Worm (Caenorhabditis elegans) whole organism, early embryonic: Measurements from ENCODE around the gene R151.10.

Source experiments
- B0310.2 ChIP-seq: sonication (generic microtip); optimal IDR thresholded peaks from 2 replicates; lab custom pipeline; 2016; ENCODE audit warnings: mild to moderate bottlenecking, missing genetic modification characterization, missing compliant biosample characterization
- F13C5.2 ChIP-seq: sonication (generic microtip); optimal IDR thresholded peaks from 2 replicates; lab custom pipeline; 2017; ENCODE audit warnings: mild to moderate bottlenecking, missing genetic modification characterization, inconsistent platforms, missing compliant biosample characterization
- aly-1 ChIP-seq: sonication (generic microtip); optimal IDR thresholded peaks from 2 replicates; lab custom pipeline; 2016; ENCODE audit warnings: missing genetic modification characterization, missing compliant biosample characterization
- ama-1 ChIP-seq: fragments of 150-350 bp; optimal IDR thresholded peaks from 2 replicates; lab custom pipeline; 2014
- ceh-13 ChIP-seq: fragments of 200-800 bp; sonication (Bioruptor generic); optimal IDR thresholded peaks from 2 replicates; lab custom pipeline; 2018; ENCODE audit warnings: mild to moderate bottlenecking, missing genetic modification characterization, missing compliant biosample characterization
- ceh-36 ChIP-seq: sonication (generic microtip); optimal IDR thresholded peaks from 2 replicates; lab custom pipeline; 2016; ENCODE audit warnings: missing genetic modification characterization, inconsistent platforms, missing compliant biosample characterization
- ets-7 ChIP-seq: sonication (generic microtip); optimal IDR thresholded peaks from 2 replicates; lab custom pipeline; 2016; ENCODE audit warnings: missing genotype, missing genetic modification characterization, missing compliant biosample characterization
- flt-1 ChIP-seq: fragments of 200-800 bp; sonication (Bioruptor generic); IDR thresholded peaks from 2 replicates; pipeline ENCODE4 v1.3.6; 2022; ENCODE audit warnings: missing genetic modification characterization, missing compliant biosample characterization
- hmbx-1 ChIP-seq: sonication (generic microtip); optimal IDR thresholded peaks from 2 replicates; lab custom pipeline; 2016; ENCODE audit warnings: mild to moderate bottlenecking, missing genetic modification characterization, missing compliant biosample characterization
- hmg-4 ChIP-seq: fragments of 200-800 bp; sonication (Bioruptor generic); optimal IDR thresholded peaks from 2 replicates; lab custom pipeline; 2018; ENCODE audit warnings: mild to moderate bottlenecking, missing genetic modification characterization, missing compliant biosample characterization
- hnd-1 ChIP-seq: sonication (generic microtip); optimal IDR thresholded peaks from 2 replicates; lab custom pipeline; 2016; ENCODE audit warnings: missing genetic modification characterization, missing compliant biosample characterization
- pes-1 ChIP-seq: fragments of 200-800 bp; sonication (Bioruptor generic); IDR thresholded peaks from 2 replicates; pipeline ENCODE4 v1.3.6; 2022; ENCODE audit warnings: missing genetic modification reagents, missing genetic modification characterization, missing compliant biosample characterization
- scrt-1 ChIP-seq: fragments of 200-800 bp; sonication (Bioruptor generic); IDR thresholded peaks from 2 replicates; pipeline ENCODE4 v1.3.6; 2022; ENCODE audit warnings: missing genetic modification characterization, missing compliant biosample characterization
- sea-1 ChIP-seq: fragments of 200-800 bp; sonication (Bioruptor generic); conservative IDR thresholded peaks from 2 replicates; pipeline ENCODE4 v1.3.6; 2022; ENCODE audit warnings: missing genetic modification characterization, missing compliant biosample characterization
- tbx-11 ChIP-seq: fragments of 200-800 bp; sonication (Bioruptor generic); IDR thresholded peaks from 2 replicates; pipeline ENCODE4 v1.3.6; 2022; ENCODE audit warnings: missing genetic modification characterization, missing compliant biosample characterization
- tbx-37 ChIP-seq: fragments of 200-800 bp; sonication (Bioruptor generic); conservative IDR thresholded peaks from 2 replicates; pipeline ENCODE4 v1.3.6; 2022; ENCODE audit warnings: missing genetic modification reagents, missing genetic modification characterization, missing compliant biosample characterization
- tra-4 ChIP-seq: sonication (generic microtip); optimal IDR thresholded peaks from 2 replicates; lab custom pipeline; 2017; ENCODE audit warnings: missing genetic modification characterization, missing compliant biosample characterization

R151.10 gene

DNA sequence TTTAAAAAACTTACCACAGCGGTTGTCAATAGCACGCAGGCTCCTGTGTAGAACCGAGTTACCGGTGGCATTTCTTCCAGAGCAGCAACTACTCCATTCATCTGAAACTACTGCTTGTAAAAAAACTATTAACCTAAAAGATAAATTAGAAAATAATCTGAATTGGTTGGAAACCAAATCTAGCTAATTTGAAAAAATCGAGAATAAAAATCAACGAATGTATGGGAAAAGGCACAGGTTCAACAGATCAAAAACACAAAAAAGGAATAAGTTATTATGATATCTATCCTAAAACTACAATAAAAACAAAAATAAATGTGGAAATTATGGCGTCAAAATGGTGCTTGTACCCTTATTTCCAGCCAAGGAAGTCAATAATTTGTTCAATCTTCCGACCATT lies 7.7 kb downstream of the R151.10 start, which contains the start of gene der-2:
der-2 (minus strand) TSS at position 101 of the 400 bp plus-strand sequence.
- TF ChIP-seq tbx-11 (GFP tag; lab: Robert Waterston, UW) (no peak), tra-4 (no peak)

DNA sequence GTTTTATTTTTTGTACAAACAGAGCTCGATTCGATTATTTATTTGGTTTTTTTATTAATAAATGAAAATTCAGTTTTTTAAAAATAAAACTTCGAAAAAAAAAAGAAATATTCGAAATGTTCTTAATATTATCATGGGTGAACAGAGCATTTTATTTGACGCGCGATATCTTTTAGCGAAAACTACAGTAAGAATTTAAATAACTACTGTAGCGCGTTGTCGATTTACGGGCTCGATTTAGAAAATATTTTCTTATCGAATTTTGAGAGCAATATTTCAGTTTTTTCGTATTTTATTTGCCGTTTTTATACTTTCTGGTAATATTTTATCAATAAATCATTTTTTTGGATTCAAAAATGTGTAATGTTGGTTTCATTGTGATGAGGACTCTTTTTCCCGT lies 9.6 kb downstream of the R151.10 start:
- TF ChIP-seq scrt-1 (GFP tag; lab: Robert Waterston, UW) = no peak

DNA sequence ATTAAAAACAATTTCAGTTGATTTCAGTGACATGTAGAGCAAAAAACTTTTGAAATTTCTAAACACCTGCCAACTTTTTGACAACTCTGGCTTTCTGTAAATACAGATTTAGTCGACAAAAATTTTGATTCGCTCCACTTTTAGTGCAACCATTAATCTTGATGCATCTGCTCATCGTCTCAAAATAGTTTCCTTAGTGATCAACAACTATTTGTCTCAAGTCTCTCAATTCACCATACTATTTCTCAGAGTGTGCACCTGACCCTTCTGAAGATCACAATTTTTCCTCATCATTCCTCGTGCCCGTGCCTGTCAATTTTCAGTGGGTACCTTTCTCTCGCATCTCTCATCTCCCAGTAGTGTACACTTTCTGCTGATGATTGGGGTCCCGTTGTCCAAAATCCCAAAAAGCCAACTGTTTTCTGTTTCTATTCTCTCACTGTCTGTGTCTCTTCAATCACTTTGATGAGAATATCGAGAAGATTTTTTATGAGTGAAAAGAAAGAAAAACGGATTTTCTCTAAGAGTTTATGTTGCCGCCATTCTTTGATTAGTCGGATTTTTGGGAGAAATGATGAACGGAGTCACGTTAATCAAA lies 13.7 kb downstream of the R151.10 start:
- TF ChIP-seq hmg-4 (GFP tag; lab: Kevin White, UChicago) = no peak

DNA sequence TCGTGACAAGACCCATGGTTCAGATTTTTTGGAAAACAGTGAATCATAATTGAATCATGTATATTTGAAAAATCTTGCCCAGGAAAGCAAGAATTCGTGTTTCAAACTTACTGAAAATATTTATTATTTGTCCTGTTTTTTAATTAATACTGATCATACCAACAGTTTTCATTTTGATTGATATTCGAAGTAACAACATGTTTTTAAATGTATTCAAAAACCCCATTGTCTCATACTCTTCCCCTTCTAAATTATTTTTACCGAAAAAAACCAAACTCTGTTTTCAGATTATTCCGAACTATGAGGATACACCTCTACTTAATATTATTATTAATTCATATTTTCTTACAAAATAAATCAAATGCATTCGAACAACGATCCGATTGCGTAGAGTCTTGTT lies 14.5 kb downstream of the R151.10 start, which contains the start of gene R151.1:
R151.1 (plus strand) TSS at position 301 of the 400 bp plus-strand sequence.
- no peak for TF ChIP-seq tra-4
- TF ChIP-seq hmg-4 (GFP tag; lab: Kevin White, UChicago) = no peak
- no peak for TF ChIP-seq F13C5.2 (tag; lab: Kevin White, UChicago)
- TF ChIP-seq flt-1 = no peak
- TF ChIP-seq tbx-37 (GFP tag; lab: Robert Waterston, UW) = no peak
- no peak for TF ChIP-seq scrt-1 (GFP tag; lab: Robert Waterston, UW)
- no peak for TF ChIP-seq sea-1 (GFP tag; lab: Robert Waterston, UW)
- TF ChIP-seq ceh-13 (GFP tag; lab: Kevin White, UChicago) = no peak
- no peak for TF ChIP-seq tbx-11 (GFP tag; lab: Robert Waterston, UW)
- no peak for TF ChIP-seq ceh-36 (tag; lab: Kevin White, UChicago)
- no peak for TF ChIP-seq hmbx-1 (tag; lab: Kevin White, UChicago)

DNA sequence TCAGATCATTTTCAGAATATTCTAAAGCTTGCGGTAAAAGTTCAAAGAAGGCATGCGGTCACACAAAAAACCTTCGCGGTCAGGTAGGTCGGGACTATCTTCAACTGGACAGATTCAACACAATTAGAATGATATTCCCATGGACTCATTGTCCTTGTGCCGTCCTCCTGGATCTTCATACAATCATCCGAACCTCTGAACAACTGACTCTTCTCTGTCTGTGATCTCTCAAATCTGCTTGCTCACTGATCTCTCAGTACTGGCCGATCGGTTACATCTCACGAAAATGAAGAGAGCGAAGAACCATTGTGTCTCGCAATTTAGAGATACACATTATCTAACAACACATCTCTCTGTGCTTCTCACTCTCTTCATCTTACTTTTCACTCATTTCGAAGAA lies 15.2 kb downstream of the R151.10 start:
- TF ChIP-seq ceh-36 (tag; lab: Kevin White, UChicago) = no peak
- TF ChIP-seq tra-4 = no peak
- no peak for TF ChIP-seq hnd-1 (tag; lab: Kevin White, UChicago)
- no peak for TF ChIP-seq pes-1 (GFP tag; lab: Robert Waterston, UW)
- TF ChIP-seq aly-1 = no peak
- TF ChIP-seq B0310.2 (tag; lab: Kevin White, UChicago) = no peak
- no peak for TF ChIP-seq flt-1
- TF ChIP-seq tbx-37 (GFP tag; lab: Robert Waterston, UW) = no peak
- TF ChIP-seq ceh-13 (GFP tag; lab: Kevin White, UChicago) = no peak

DNA sequence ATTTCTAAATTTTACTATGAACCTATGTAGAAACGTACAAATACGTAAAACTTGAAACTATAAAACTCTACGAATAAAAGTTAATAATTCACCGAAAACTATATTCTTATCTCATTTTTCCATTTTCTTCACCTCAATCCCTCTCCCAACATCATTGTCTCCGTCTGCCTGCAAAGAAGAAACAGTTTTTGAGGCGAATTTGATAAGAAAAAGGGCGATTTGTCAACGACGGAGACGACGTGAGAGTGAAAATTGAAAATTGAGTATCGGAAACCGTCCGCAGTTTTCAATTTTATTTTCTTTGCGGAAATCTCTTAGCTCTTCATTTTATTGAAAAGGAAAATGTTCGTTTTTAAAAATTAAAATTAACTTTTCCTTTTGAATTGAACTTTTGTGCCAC lies 18.7 kb downstream of the R151.10 start:
- TF ChIP-seq pes-1 (GFP tag; lab: Robert Waterston, UW) = no peak
- TF ChIP-seq scrt-1 (GFP tag; lab: Robert Waterston, UW) = no peak
- no peak for TF ChIP-seq aly-1
- TF ChIP-seq hmbx-1 (tag; lab: Kevin White, UChicago) = no peak
- TF ChIP-seq flt-1 = no peak
- TF ChIP-seq ama-1 (lab: Kevin White, UChicago) = no peak
- TF ChIP-seq sea-1 (GFP tag; lab: Robert Waterston, UW) = no peak
- TF ChIP-seq F13C5.2 (tag; lab: Kevin White, UChicago) = no peak
- TF ChIP-seq ets-7 = no peak

DNA sequence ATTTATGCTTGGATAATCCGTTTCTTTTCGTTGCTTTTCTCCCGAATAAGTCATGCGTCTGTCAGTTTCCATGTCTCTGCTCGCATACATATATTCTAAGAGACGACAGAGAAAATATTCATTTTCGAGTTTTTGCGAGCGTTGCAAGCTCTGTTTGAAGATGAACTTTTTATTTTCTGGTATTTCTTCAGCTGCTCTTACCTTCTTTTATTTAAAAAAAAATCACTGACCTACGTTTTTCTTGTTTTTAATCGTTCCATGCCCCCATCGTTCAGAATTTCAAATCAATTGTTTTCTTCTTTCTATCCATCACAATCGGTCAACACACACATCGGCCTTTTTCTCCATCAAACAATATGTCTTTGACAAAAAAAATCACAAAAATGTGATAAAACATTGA lies 20.3 kb downstream of the R151.10 start:
- TF ChIP-seq flt-1 (no peak), ama-1 (lab: Kevin White, UChicago) (no peak), hmbx-1 (tag; lab: Kevin White, UChicago) (no peak), tra-4 (no peak), hmg-4 (GFP tag; lab: Kevin White, UChicago) (no peak), ets-7 (no peak), tbx-11 (GFP tag; lab: Robert Waterston, UW) (no peak), scrt-1 (GFP tag; lab: Robert Waterston, UW) (no peak), ceh-36 (tag; lab: Kevin White, UChicago) (no peak), tbx-37 (GFP tag; lab: Robert Waterston, UW) (no peak), aly-1 (no peak), hnd-1 (tag; lab: Kevin White, UChicago) (no peak)

DNA sequence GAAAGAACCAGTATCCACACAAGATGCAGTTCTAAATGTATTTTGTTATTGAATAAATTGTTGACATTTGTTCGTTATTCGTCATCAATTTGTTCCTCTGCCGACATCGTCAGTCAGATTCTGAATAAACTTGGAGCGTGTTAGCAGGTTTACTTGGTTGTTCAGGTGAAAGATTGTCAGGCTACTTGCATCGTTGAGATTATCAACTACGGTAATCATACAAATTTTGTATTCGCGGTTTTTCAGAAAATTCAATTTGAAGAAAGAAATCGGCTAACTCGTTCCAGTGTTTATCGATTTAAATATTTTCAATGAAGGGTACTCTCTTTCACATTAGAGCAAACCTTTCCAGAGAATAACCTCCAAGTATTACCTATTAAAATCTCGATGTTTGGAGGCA lies 21.0 kb downstream of the R151.10 start, which contains the start of gene R151.2:
R151.2 (plus strand) TSS at position 247 of the 400 bp plus-strand sequence.
- TF ChIP-seq ama-1 (lab: Kevin White, UChicago) (no peak), ets-7 (no peak), hnd-1 (tag; lab: Kevin White, UChicago) (no peak), tbx-11 (GFP tag; lab: Robert Waterston, UW) (no peak)

DNA sequence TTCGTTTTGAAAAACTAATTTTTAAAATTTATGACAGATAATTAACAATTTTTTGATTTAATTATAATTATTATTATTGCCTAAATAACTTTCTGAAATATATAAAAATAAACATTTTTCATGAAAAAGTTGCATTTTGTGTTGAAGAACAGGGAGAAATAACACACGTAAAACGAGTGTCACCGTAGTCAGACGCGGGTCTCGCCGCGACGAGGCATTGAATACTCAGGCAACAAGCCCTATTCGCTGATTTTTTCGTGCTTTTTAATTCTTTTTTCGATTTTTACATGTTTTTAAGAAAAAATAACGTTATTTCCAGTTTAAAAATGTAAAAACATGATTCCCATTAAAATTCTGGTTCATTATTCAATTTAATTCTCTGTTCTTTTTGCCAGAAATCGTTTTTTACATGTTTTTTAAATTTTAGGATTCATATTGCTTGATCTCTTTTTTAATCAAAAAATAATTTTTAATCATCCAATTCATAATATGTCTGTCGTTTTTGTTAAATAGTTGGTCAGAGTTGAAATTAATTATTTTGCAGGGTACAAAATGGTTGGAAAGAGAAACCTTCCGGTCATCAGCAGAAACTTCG lies 22.7 kb downstream of the R151.10 start, which contains the start of gene rpl-6:
rpl-6 (plus strand) TSS at position 545 of the 595 bp plus-strand sequence.
- TF ChIP-seq F13C5.2 (tag; lab: Kevin White, UChicago) (peak; percentile 69), hnd-1 (tag; lab: Kevin White, UChicago) (no peak)
